Worm (Caenorhabditis elegans) whole organism, early embryonic: Measurements from ENCODE around the gene ZK856.4.

Experiments used
- B0310.2 ChIP-seq: sonication (generic microtip); optimal IDR thresholded peaks from 2 replicates; lab custom pipeline; 2016; ENCODE audit warnings: mild to moderate bottlenecking, missing genetic modification characterization, missing compliant biosample characterization
- F13C5.2 ChIP-seq: sonication (generic microtip); optimal IDR thresholded peaks from 2 replicates; lab custom pipeline; 2017; ENCODE audit warnings: mild to moderate bottlenecking, missing genetic modification characterization, inconsistent platforms, missing compliant biosample characterization
- aly-1 ChIP-seq: sonication (generic microtip); optimal IDR thresholded peaks from 2 replicates; lab custom pipeline; 2016; ENCODE audit warnings: missing genetic modification characterization, missing compliant biosample characterization
- ama-1 ChIP-seq: fragments of 150-350 bp; optimal IDR thresholded peaks from 2 replicates; lab custom pipeline; 2014
- ceh-13 ChIP-seq: fragments of 200-800 bp; sonication (Bioruptor generic); optimal IDR thresholded peaks from 2 replicates; lab custom pipeline; 2018; ENCODE audit warnings: mild to moderate bottlenecking, missing genetic modification characterization, missing compliant biosample characterization
- ceh-36 ChIP-seq: sonication (generic microtip); optimal IDR thresholded peaks from 2 replicates; lab custom pipeline; 2016; ENCODE audit warnings: missing genetic modification characterization, inconsistent platforms, missing compliant biosample characterization
- ets-7 ChIP-seq: sonication (generic microtip); optimal IDR thresholded peaks from 2 replicates; lab custom pipeline; 2016; ENCODE audit warnings: missing genotype, missing genetic modification characterization, missing compliant biosample characterization
- flt-1 ChIP-seq: fragments of 200-800 bp; sonication (Bioruptor generic); IDR thresholded peaks from 2 replicates; pipeline ENCODE4 v1.3.6; 2022; ENCODE audit warnings: missing genetic modification characterization, missing compliant biosample characterization
- hmbx-1 ChIP-seq: sonication (generic microtip); optimal IDR thresholded peaks from 2 replicates; lab custom pipeline; 2016; ENCODE audit warnings: mild to moderate bottlenecking, missing genetic modification characterization, missing compliant biosample characterization
- hmg-4 ChIP-seq: fragments of 200-800 bp; sonication (Bioruptor generic); optimal IDR thresholded peaks from 2 replicates; lab custom pipeline; 2018; ENCODE audit warnings: mild to moderate bottlenecking, missing genetic modification characterization, missing compliant biosample characterization
- hnd-1 ChIP-seq: sonication (generic microtip); optimal IDR thresholded peaks from 2 replicates; lab custom pipeline; 2016; ENCODE audit warnings: missing genetic modification characterization, missing compliant biosample characterization
- pes-1 ChIP-seq: fragments of 200-800 bp; sonication (Bioruptor generic); IDR thresholded peaks from 2 replicates; pipeline ENCODE4 v1.3.6; 2022; ENCODE audit warnings: missing genetic modification reagents, missing genetic modification characterization, missing compliant biosample characterization
- scrt-1 ChIP-seq: fragments of 200-800 bp; sonication (Bioruptor generic); IDR thresholded peaks from 2 replicates; pipeline ENCODE4 v1.3.6; 2022; ENCODE audit warnings: missing genetic modification characterization, missing compliant biosample characterization
- sea-1 ChIP-seq: fragments of 200-800 bp; sonication (Bioruptor generic); conservative IDR thresholded peaks from 2 replicates; pipeline ENCODE4 v1.3.6; 2022; ENCODE audit warnings: missing genetic modification characterization, missing compliant biosample characterization
- tbx-11 ChIP-seq: fragments of 200-800 bp; sonication (Bioruptor generic); IDR thresholded peaks from 2 replicates; pipeline ENCODE4 v1.3.6; 2022; ENCODE audit warnings: missing genetic modification characterization, missing compliant biosample characterization
- tbx-37 ChIP-seq: fragments of 200-800 bp; sonication (Bioruptor generic); conservative IDR thresholded peaks from 2 replicates; pipeline ENCODE4 v1.3.6; 2022; ENCODE audit warnings: missing genetic modification reagents, missing genetic modification characterization, missing compliant biosample characterization
- tra-4 ChIP-seq: sonication (generic microtip); optimal IDR thresholded peaks from 2 replicates; lab custom pipeline; 2017; ENCODE audit warnings: missing genetic modification characterization, missing compliant biosample characterization

The ZK856.4 gene

ce11 chrV:10210244-10210643 lies 27.2 kb downstream of the ZK856.4 start, which contains the start of gene tftc-3:
TSS of gene tftc-3 (minus strand) at chrV:10210344.
- TF ChIP-seq ets-7 (no peak), ama-1 (lab: Kevin White, UChicago) (no peak), hmg-4 (no peak), flt-1 (no peak), aly-1 (tag; lab: Kevin White, UChicago) (no peak), tra-4 (no peak), tbx-11 (GFP tag; lab: Robert Waterston, UW) (no peak), pes-1 (GFP tag; lab: Robert Waterston, UW) (no peak), scrt-1 (no peak), sea-1 (GFP tag; lab: Robert Waterston, UW) (no peak), B0310.2 (tag; lab: Kevin White, UChicago) (no peak), ceh-36 (tag; lab: Kevin White, UChicago) (no peak), F13C5.2 (tag; lab: Kevin White, UChicago) (no peak), tbx-37 (GFP tag; lab: Robert Waterston, UW) (no peak)

- TF ChIP-seq B0310.2 (tag; lab: Kevin White, UChicago) (no peak), ets-7 (no peak), hnd-1 (tag; lab: Kevin White, UChicago) (no peak), aly-1 (tag; lab: Kevin White, UChicago) (no peak), tra-4 (no peak), hmg-4 (no peak), flt-1 (no peak), pes-1 (GFP tag; lab: Robert Waterston, UW) (no peak), ceh-13 (GFP tag; lab: Kevin White, UChicago) (no peak), scrt-1 (no peak), hmbx-1 (tag; lab: Kevin White, UChicago) (no peak), tbx-11 (GFP tag; lab: Robert Waterston, UW) (no peak), tbx-37 (GFP tag; lab: Robert Waterston, UW) (no peak), sea-1 (GFP tag; lab: Robert Waterston, UW) (no peak)
These were observed 28.9 kb downstream of the ZK856.4 start, which contains the start of gene zhit-3 for ce11 chrV:10212027-10212426. TSS of gene zhit-3 (minus strand) at chrV:10212127.

ce11 chrV:10212627-10213026 lies 29.5 kb downstream of the ZK856.4 start, which contains the start of gene hpo-40:
TSS of gene hpo-40 (plus strand) at chrV:10212927.
- TF ChIP-seq scrt-1 (no peak), tbx-37 (GFP tag; lab: Robert Waterston, UW) (no peak), hmg-4 (no peak), flt-1 (no peak), tra-4 (no peak), hnd-1 (tag; lab: Kevin White, UChicago) (no peak), aly-1 (tag; lab: Kevin White, UChicago) (no peak), F13C5.2 (tag; lab: Kevin White, UChicago) (no peak), ceh-36 (tag; lab: Kevin White, UChicago) (no peak), ceh-13 (GFP tag; lab: Kevin White, UChicago) (no peak)

- TF ChIP-seq sea-1 (GFP tag; lab: Robert Waterston, UW) (no peak), aly-1 (tag; lab: Kevin White, UChicago) (no peak), hmbx-1 (tag; lab: Kevin White, UChicago) (no peak), tra-4 (no peak), ceh-13 (GFP tag; lab: Kevin White, UChicago) (no peak), hnd-1 (tag; lab: Kevin White, UChicago) (no peak), ceh-36 (tag; lab: Kevin White, UChicago) (no peak), flt-1 (no peak), hmg-4 (no peak), ama-1 (lab: Kevin White, UChicago) (no peak), B0310.2 (tag; lab: Kevin White, UChicago) (no peak), F13C5.2 (tag; lab: Kevin White, UChicago) (no peak), ets-7 (no peak), scrt-1 (no peak), tbx-37 (GFP tag; lab: Robert Waterston, UW) (no peak), tbx-11 (GFP tag; lab: Robert Waterston, UW) (no peak), pes-1 (GFP tag; lab: Robert Waterston, UW) (no peak)
These were observed 33.6 kb downstream of the ZK856.4 start, which contains the start of gene ZK856.14 for ce11 chrV:10216724-10217123. TSS of gene ZK856.14 (plus strand) at chrV:10217024.

ce11 chrV:10220605-10221004 lies 37.5 kb downstream of the ZK856.4 start, which contains the start of gene C12D8.13:
TSS of gene C12D8.13 (minus strand) at chrV:10220705.
- TF ChIP-seq ceh-36 (tag; lab: Kevin White, UChicago) (no peak), tbx-37 (GFP tag; lab: Robert Waterston, UW) (no peak)

- TF ChIP-seq ceh-36 (tag; lab: Kevin White, UChicago): no peak
- no peak for TF ChIP-seq pes-1 (GFP tag; lab: Robert Waterston, UW)
These were observed 38.2 kb downstream of the ZK856.4 start, which contains the start of the genes fipr-5 and fipr-9 for ce11 chrV:10221317-10221716. TSS of gene fipr-5 (minus strand) at chrV:10221417. TSS of gene fipr-9 (plus strand) at chrV:10221662.

ce11 chrV:10222007-10222406 lies 38.9 kb downstream of the ZK856.4 start, which contains the start of gene C12D8.20:
TSS of gene C12D8.20 (plus strand) at chrV:10222307.
- TF ChIP-seq tbx-11 (GFP tag; lab: Robert Waterston, UW) (no peak), F13C5.2 (tag; lab: Kevin White, UChicago) (no peak), hmbx-1 (tag; lab: Kevin White, UChicago) (no peak), hmg-4 (no peak)

ce11 chrV:10224619-10225018 lies 41.5 kb downstream of the ZK856.4 start:
- TF ChIP-seq hmbx-1 (tag; lab: Kevin White, UChicago): no peak
- TF ChIP-seq pes-1 (GFP tag; lab: Robert Waterston, UW): no peak
- TF ChIP-seq flt-1: no peak
- TF ChIP-seq sea-1 (GFP tag; lab: Robert Waterston, UW): no peak
- TF ChIP-seq ama-1 (lab: Kevin White, UChicago): no peak
- no peak for TF ChIP-seq tbx-11 (GFP tag; lab: Robert Waterston, UW)
- TF ChIP-seq ets-7: no peak
- no peak for TF ChIP-seq tbx-37 (GFP tag; lab: Robert Waterston, UW)
- no peak for TF ChIP-seq ceh-13 (GFP tag; lab: Kevin White, UChicago)
- no peak for TF ChIP-seq ceh-36 (tag; lab: Kevin White, UChicago)
- TF ChIP-seq aly-1 (tag; lab: Kevin White, UChicago): no peak
- TF ChIP-seq hmg-4: no peak
- no peak for TF ChIP-seq F13C5.2 (tag; lab: Kevin White, UChicago)
- no peak for TF ChIP-seq hnd-1 (tag; lab: Kevin White, UChicago)
- TF ChIP-seq scrt-1: no peak
